Worm (Caenorhabditis elegans) whole organism, midembryonic: ENCODE results near the gene ckb-4.

Experiments used
- T22C8.4 ChIP-seq: fragments of 200-800 bp; sonication (Bioruptor generic); IDR thresholded peaks from 2 replicates; pipeline ENCODE4 v1.3.6; 2022; ENCODE audit warnings: missing genetic modification characterization, missing compliant biosample characterization
- flt-1 ChIP-seq: fragments of 200-800 bp; sonication (Bioruptor generic); IDR thresholded peaks from 2 replicates; pipeline ENCODE4 v1.3.6; 2022; ENCODE audit warnings: missing genetic modification characterization, missing compliant biosample characterization
- klf-2 ChIP-seq: fragments of 200-800 bp; sonication (Bioruptor generic); conservative IDR thresholded peaks from 2 replicates; pipeline ENCODE4 v1.3.6; 2022; ENCODE audit warnings: missing genetic modification reagents, missing genetic modification characterization, missing compliant biosample characterization
- med-1 ChIP-seq: sonication (generic microtip); optimal IDR thresholded peaks from 2 replicates; lab custom pipeline; 2017; ENCODE audit warnings: missing genetic modification characterization, mild to moderate bottlenecking, missing compliant biosample characterization, antibody characterized with exemption, missing genetic modification reagents; ENCODE audit not compliant: insufficient read depth
- ref-1 ChIP-seq: fragments of 200-800 bp; sonication (Bioruptor generic); conservative IDR thresholded peaks from 2 replicates; pipeline ENCODE4 v1.3.6; 2022; ENCODE audit warnings: missing genetic modification reagents, missing genetic modification characterization, missing compliant biosample characterization
- tab-1 ChIP-seq: fragments of 200-800 bp; sonication (Bioruptor generic); IDR thresholded peaks from 2 replicates; pipeline ENCODE4 v1.3.6; 2022; ENCODE audit warnings: missing genetic modification characterization, missing compliant biosample characterization
- ztf-23 ChIP-seq: fragments of 200-800 bp; sonication (Bioruptor generic); IDR thresholded peaks from 2 replicates; pipeline ENCODE4 v1.3.6; 2022; ENCODE audit warnings: missing genetic modification reagents, missing genetic modification characterization, missing compliant biosample characterization
- ztf-29 ChIP-seq: fragments of 200-800 bp; sonication (Bioruptor generic); IDR thresholded peaks from 2 replicates; pipeline ENCODE4 v1.3.6; 2022; ENCODE audit warnings: missing genetic modification reagents, missing genetic modification characterization, missing compliant biosample characterization

DNA sequence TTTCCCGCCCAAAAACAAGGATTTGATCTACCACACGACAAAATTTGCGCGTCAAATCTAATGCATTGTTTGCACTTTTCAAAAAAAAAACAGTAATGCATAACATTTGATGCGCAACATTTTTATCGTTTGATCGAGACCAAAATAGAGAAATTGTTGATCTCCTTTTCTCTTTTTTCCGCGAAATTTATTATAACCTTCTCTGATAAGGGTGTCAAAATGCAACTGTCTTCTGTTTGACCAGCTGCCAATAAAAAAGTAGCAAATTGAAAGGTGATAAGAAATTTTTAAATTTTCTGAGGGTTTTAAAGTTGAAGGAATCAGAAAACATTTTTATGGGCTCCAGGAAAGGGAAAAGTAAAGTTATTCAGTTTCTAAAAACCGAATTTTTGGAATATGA lies 27.8 kb upstream of the ckb-4 start:
- no peak for TF ChIP-seq klf-2 (GFP tag; lab: Robert Waterston, UW)
- TF ChIP-seq tab-1 = no peak
- TF ChIP-seq T22C8.4 (GFP tag; lab: Robert Waterston, UW) = no peak
- TF ChIP-seq med-1 (GFP tag; lab: Kevin White, UChicago) = no peak
- TF ChIP-seq ref-1 (GFP tag; lab: Robert Waterston, UW) = no peak
- no peak for TF ChIP-seq ztf-29 (GFP tag; lab: Robert Waterston, UW)
- TF ChIP-seq flt-1 (GFP tag; lab: Robert Waterston, UW) = no peak
- no peak for TF ChIP-seq ztf-23 (GFP tag; lab: Robert Waterston, UW)
